Fruit fly (Drosophila melanogaster) whole organism, embryonic: Measurements from ENCODE around the gene CG13297.
A peak's percentile ranks its signal among the peaks of the same experiment; 100 is the strongest.

Experiments used
- Ada2b ChIP-seq: fragments of 200-800 bp; sonication (Bioruptor generic); IDR thresholded peaks from 2 replicates; pipeline ENCODE4 v1.3.6; 2022; ENCODE audit warnings: missing biosample characterization, missing genetic modification characterization
- HLH54F ChIP-seq: fragments of 200-800 bp; sonication (Bioruptor generic); optimal IDR thresholded peaks from 3 replicates; lab custom pipeline; 2016; ENCODE audit warnings: missing biosample characterization, missing genetic modification characterization
- Hmr ChIP-seq: fragments of 200-800 bp; sonication (Bioruptor generic); optimal IDR thresholded peaks from 3 replicates; lab custom pipeline; 2017; ENCODE audit warnings: mild to moderate bottlenecking, missing biosample characterization, missing genetic modification reagents, missing genetic modification characterization
- Pdp1 ChIP-seq, 2 experiments: fragments of 200-800 bp; sonication (Bioruptor generic); optimal IDR thresholded peaks; 3 replicates each; lab custom pipeline; 2016; ENCODE audit warnings: missing biosample characterization in 2 of 2, missing genetic modification characterization in 2 of 2, mild to moderate bottlenecking in 1 of 2, moderate library complexity in 1 of 2
- TFAM ChIP-seq: fragments of 200-800 bp; sonication (Bioruptor generic); optimal IDR thresholded peaks from 2 replicates; lab custom pipeline; 2017; ENCODE audit warnings: missing biosample characterization, missing genetic modification characterization, inconsistent platforms
- gem ChIP-seq: fragments of 200-800 bp; sonication (Bioruptor generic); optimal IDR thresholded peaks from 2 replicates; lab custom pipeline; 2019; ENCODE audit warnings: missing biosample characterization, mild to moderate bottlenecking, missing genetic modification characterization, moderate library complexity
- gt ChIP-seq: fragments of 200-800 bp; sonication (Bioruptor generic); IDR thresholded peaks from 2 replicates; pipeline ENCODE4 v1.3.6; 2022; ENCODE audit warnings: missing biosample characterization, missing genetic modification characterization
- hbn ChIP-seq: fragments of 200-800 bp; sonication (Bioruptor generic); IDR thresholded peaks from 2 replicates; pipeline ENCODE4 v1.3.6; 2022; ENCODE audit warnings: missing biosample characterization, missing genetic modification characterization; ENCODE audit not compliant: partially characterized antibody
- hth ChIP-seq: fragments of >200 bp; optimal IDR thresholded peaks from 2 replicates; lab custom pipeline; 2017; ENCODE audit warnings: inconsistent platforms
- sr ChIP-seq: fragments of 200-800 bp; sonication (Bioruptor generic); IDR thresholded peaks from 3 replicates; pipeline ENCODE4 v1.3.6; 2022; ENCODE audit warnings: missing biosample characterization, missing genetic modification characterization

dm6 chr3L:6192822-6193555, 35.8 kb upstream of the CG13297 start, which contains the start of the genes Sf3b6 and Tnpo:
- TF ChIP-seq hth (lab: Kevin White, UChicago) (no peak), gem (tag; lab: Kevin White, UChicago) (peak; percentile 92), sr (GFP tag; lab: Robert Waterston, UW) (peak; percentile 8; the same call in 1 of the 3 replicates), Pdp1 (GFP tag; optimal IDR thresholded peaks at IDR 0.05; lab: Kevin White, UChicago) (peak; percentile 59 to 77), Ada2b (GFP tag; lab: Robert Waterston, UW) (peak; percentile 70), hbn (peak; percentile 67), HLH54F (GFP tag; lab: Kevin White, UChicago) (peak; percentile 77), gt (GFP tag; lab: Robert Waterston, UW) (peak; percentile 27; the same call in 1 of the 2 replicates), TFAM (GFP tag; lab: Kevin White, UChicago) (no peak), Hmr (no peak)
